Worm (Caenorhabditis elegans): ENCODE measurements around the gene Y17D7B.10.
A peak's percentile ranks its signal among the peaks of the same experiment; 100 is the strongest.

The Y17D7B.10 gene

DNA sequence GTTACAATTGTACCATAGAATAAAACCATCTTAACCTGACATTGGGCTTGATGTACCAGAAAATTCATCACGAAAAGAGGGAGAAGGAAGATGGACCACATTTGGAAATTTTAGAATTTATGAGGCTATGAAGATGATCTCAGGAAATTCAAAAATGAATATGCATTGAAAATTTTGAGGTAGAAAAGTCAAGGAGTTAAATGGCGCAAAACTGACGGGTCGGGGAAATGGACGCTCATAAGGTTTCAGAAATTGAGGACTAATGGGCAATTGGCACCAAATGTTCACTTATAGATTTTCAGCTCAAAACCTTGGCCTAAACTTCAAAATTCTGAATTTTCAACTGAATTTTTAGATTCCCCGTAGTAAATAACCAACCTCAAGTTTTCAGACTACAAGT lies 12.9 kb upstream of the Y17D7B.10 start, which contains the start of gene clec-255:
Gene clec-255, minus strand, starts transcription at position 101 of the 400 bp plus-strand sequence.
- no peak for TF ChIP-seq swsn-7 (tag; optimal IDR thresholded peaks at IDR 0.05)
- TF ChIP-seq mab-9 (GFP tag; IDR thresholded peaks at IDR 0.05) = no peak
- no peak for TF ChIP-seq mef-2 (tag; optimal IDR thresholded peaks at IDR 0.05)

- no peak for TF ChIP-seq lsy-2 (tag; optimal IDR thresholded peaks at IDR 0.05)
- TF ChIP-seq fkh-4 (tag; optimal IDR thresholded peaks at IDR 0.05; ENCODE audit: borderline replicate concordance) = no peak
- TF ChIP-seq zip-4 (GFP tag; optimal IDR thresholded peaks at IDR 0.05) = no peak
- no peak for TF ChIP-seq mep-1 (tag; optimal IDR thresholded peaks at IDR 0.05)
- no peak for TF ChIP-seq elt-3 (tag; optimal IDR thresholded peaks at IDR 0.05)
- TF ChIP-seq mef-2 (tag; optimal IDR thresholded peaks at IDR 0.05) = no peak
- no peak for TF ChIP-seq ama-1 (optimal IDR thresholded peaks at IDR 0.05)
- no peak for TF ChIP-seq ztf-11 (tag; optimal IDR thresholded peaks at IDR 0.05)
- no peak for TF ChIP-seq efl-1 (optimal IDR thresholded peaks at IDR 0.05)
- no peak for TF ChIP-seq efl-1 (GFP tag; optimal IDR thresholded peaks at IDR 0.05 in 1 of 2)
- no peak for TF ChIP-seq lin-13 (GFP tag; optimal IDR thresholded peaks at IDR 0.05)
- TF ChIP-seq lin-35 (GFP tag; optimal IDR thresholded peaks at IDR 0.05) = no peak
- no peak for TF ChIP-seq alr-1 (tag; optimal IDR thresholded peaks at IDR 0.05; ENCODE audit: borderline replicate concordance)
Observed at ce11 chrV:18771390-18771789, 12.1 kb upstream of the Y17D7B.10 start, which contains the start of gene clec-256. TSS of gene clec-256 (plus strand) at chrV:18771690.

DNA sequence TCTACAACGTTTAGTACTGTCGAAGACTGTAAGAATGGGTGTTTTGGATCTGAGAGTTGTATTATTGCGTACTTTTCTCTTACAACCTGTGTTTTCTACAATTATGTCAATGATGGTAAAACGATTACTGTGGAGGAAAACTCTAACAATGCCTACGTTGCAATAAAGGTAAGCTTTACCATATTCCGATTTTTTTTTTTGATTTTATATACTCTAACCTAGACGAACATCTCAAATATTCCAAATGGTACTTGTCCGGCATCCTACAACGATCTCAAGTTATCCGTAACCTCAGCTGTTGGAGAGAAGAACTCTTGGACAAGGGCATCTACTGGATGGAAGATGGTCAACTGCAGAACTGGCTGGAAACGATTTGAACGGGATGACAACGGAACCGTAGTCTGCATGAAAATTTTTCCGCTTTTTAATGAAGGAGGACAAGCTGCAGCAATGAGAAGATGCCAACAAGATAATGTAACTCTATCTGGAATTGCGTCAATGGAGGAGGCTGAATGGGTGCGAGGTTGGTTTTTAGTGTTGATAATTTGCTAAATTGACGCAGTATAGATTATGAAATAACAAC lies 11.6 kb upstream of the Y17D7B.10 start:
- no peak for TF ChIP-seq ama-1 (optimal IDR thresholded peaks at IDR 0.05)
- no peak for TF ChIP-seq nhr-11 (tag; optimal IDR thresholded peaks at IDR 0.05)
- no peak for TF ChIP-seq mef-2 (tag; optimal IDR thresholded peaks at IDR 0.05)
- TF ChIP-seq hlh-4 (tag; optimal IDR thresholded peaks at IDR 0.05) = no peak
- TF ChIP-seq ceh-88 (GFP tag; IDR thresholded peaks at IDR 0.05) = no peak
- TF ChIP-seq lin-13 (GFP tag; optimal IDR thresholded peaks at IDR 0.05) = no peak
- TF ChIP-seq egl-13 (tag; optimal IDR thresholded peaks at IDR 0.05) = no peak
- TF ChIP-seq fkh-8 (tag; optimal IDR thresholded peaks at IDR 0.05) = no peak
- TF ChIP-seq pag-3 (tag; optimal IDR thresholded peaks at IDR 0.05; ENCODE audit: borderline replicate concordance, insufficient read depth) = no peak
- no peak for TF ChIP-seq mep-1 (tag; optimal IDR thresholded peaks at IDR 0.05)

DNA sequence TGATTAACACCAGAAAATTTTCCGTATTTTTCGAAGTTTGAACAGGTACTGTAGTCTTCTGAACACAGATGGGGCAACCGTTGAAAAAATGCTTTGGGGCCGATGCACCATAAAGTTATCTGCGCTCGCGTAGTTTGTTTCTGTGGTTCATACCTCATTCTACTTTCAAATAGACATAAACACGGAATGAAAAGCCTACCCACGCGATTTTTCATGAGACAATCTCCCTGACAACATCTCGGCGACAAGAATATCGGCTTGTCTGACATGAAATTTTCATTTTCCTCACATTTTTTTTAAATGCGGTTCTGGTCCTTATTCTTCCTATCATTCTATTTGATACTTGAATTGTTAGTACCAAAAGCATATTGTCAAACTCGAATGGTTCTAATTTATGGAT lies 10.8 kb upstream of the Y17D7B.10 start, which contains the start of gene clec-257:
Gene clec-257, plus strand, starts transcription at position 301 of the 400 bp plus-strand sequence.
- TF ChIP-seq aha-1 (tag; optimal IDR thresholded peaks at IDR 0.05) (no peak), unc-98 (GFP tag; IDR thresholded peaks at IDR 0.05) (no peak), nhr-85 (tag) (peak; percentile 13), C34B4.2 (tag; optimal IDR thresholded peaks at IDR 0.05) (no peak), efl-3 (GFP tag; optimal IDR thresholded peaks at IDR 0.05) (no peak), hlh-17 (GFP tag; optimal IDR thresholded peaks at IDR 0.05; ENCODE audit: borderline replicate concordance) (no peak), nhr-47 (tag; optimal IDR thresholded peaks at IDR 0.05) (no peak)

ce11 chrV:18776245-18776737 lies 7.2 kb upstream of the Y17D7B.10 start, which contains the start of gene Y17D7B.4:
TSS of gene Y17D7B.4 (minus strand) at chrV:18776687.
- TF ChIP-seq grh-1 (GFP tag; IDR thresholded peaks at IDR 0.05) = no peak
- TF ChIP-seq jun-1 (tag; optimal IDR thresholded peaks at IDR 0.05) = no peak
- TF ChIP-seq ceh-63 (GFP tag; optimal IDR thresholded peaks at IDR 0.05) = no peak

DNA sequence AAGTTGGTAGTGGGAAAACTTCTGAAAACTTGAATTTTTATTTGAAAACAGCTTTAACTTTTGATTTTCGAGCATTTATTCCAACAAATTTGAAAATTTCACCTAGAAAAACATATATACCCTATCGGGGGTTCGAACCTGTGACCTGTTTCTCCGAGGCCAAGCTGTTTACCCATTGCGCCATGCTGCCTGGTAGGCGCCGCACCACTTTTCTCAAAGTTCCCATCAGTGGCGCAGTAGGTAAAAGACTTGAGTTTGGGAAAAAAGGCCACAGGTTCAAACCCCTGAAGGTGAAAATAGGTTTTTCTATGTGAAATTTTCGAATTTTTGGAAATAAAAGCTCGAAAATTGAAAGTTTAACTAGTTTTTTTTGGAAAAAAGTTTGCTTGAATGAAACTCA lies 2.9 kb upstream of the Y17D7B.10 start:
- TF ChIP-seq unc-86 (tag; optimal IDR thresholded peaks at IDR 0.05) = no peak
- TF ChIP-seq ztf-4 (tag; optimal IDR thresholded peaks at IDR 0.05) = no peak
- no peak for TF ChIP-seq lin-14 (GFP tag; optimal IDR thresholded peaks at IDR 0.05)
- TF ChIP-seq unc-98 (GFP tag; IDR thresholded peaks at IDR 0.05) = no peak
